Worm (Caenorhabditis elegans) whole organism, midembryonic: ENCODE results near the gene C09E7.8.

ENCODE experiments used
- T22C8.4 ChIP-seq: fragments of 200-800 bp; sonication (Bioruptor generic); IDR thresholded peaks from 2 replicates; pipeline ENCODE4 v1.3.6; 2022; ENCODE audit warnings: missing genetic modification characterization, missing compliant biosample characterization
- cog-1 ChIP-seq: sonication (generic microtip); optimal IDR thresholded peaks from 2 replicates; lab custom pipeline; 2016; ENCODE audit warnings: missing genetic modification characterization, missing compliant biosample characterization
- flt-1 ChIP-seq: fragments of 200-800 bp; sonication (Bioruptor generic); IDR thresholded peaks from 2 replicates; pipeline ENCODE4 v1.3.6; 2022; ENCODE audit warnings: missing genetic modification characterization, missing compliant biosample characterization
- klf-2 ChIP-seq: fragments of 200-800 bp; sonication (Bioruptor generic); conservative IDR thresholded peaks from 2 replicates; pipeline ENCODE4 v1.3.6; 2022; ENCODE audit warnings: missing genetic modification reagents, missing genetic modification characterization, missing compliant biosample characterization
- med-1 ChIP-seq: sonication (generic microtip); optimal IDR thresholded peaks from 2 replicates; lab custom pipeline; 2017; ENCODE audit warnings: missing genetic modification characterization, mild to moderate bottlenecking, missing compliant biosample characterization, antibody characterized with exemption, missing genetic modification reagents; ENCODE audit not compliant: insufficient read depth
- ref-1 ChIP-seq: fragments of 200-800 bp; sonication (Bioruptor generic); conservative IDR thresholded peaks from 2 replicates; pipeline ENCODE4 v1.3.6; 2022; ENCODE audit warnings: missing genetic modification reagents, missing genetic modification characterization, missing compliant biosample characterization
- tab-1 ChIP-seq: fragments of 200-800 bp; sonication (Bioruptor generic); IDR thresholded peaks from 2 replicates; pipeline ENCODE4 v1.3.6; 2022; ENCODE audit warnings: missing genetic modification characterization, missing compliant biosample characterization
- ztf-23 ChIP-seq: fragments of 200-800 bp; sonication (Bioruptor generic); IDR thresholded peaks from 2 replicates; pipeline ENCODE4 v1.3.6; 2022; ENCODE audit warnings: missing genetic modification reagents, missing genetic modification characterization, missing compliant biosample characterization
- ztf-29 ChIP-seq: fragments of 200-800 bp; sonication (Bioruptor generic); IDR thresholded peaks from 2 replicates; pipeline ENCODE4 v1.3.6; 2022; ENCODE audit warnings: missing genetic modification reagents, missing genetic modification characterization, missing compliant biosample characterization

C09E7.8 gene

DNA sequence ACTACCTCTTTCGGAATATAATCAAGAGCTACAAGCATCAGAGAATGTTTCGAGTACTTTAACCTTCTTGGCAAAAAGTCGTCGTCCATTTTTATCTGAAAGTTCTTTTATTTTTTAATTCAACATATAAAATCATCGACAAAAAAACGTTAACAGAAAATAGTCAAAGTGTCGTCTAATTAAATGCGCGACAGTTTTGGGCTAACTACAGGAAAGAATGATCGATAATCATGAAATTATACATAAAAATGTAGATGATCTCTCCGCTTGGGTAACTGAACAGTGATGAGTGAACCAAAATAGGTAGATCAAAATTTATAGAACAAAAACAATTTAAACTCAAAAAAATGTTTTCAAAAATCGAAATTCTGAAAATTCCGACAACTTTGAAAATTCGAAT is at the start of gene C09E7.8:
C09E7.8 (minus strand) TSS at position 101 of the 400 bp plus-strand sequence.
- TF ChIP-seq ref-1, result no peak
- no peak for TF ChIP-seq cog-1 (tag; lab: Kevin White, UChicago)
- no peak for TF ChIP-seq med-1 (GFP tag; lab: Kevin White, UChicago)
- TF ChIP-seq ztf-29, result no peak
- no peak for TF ChIP-seq flt-1 (GFP tag; lab: Robert Waterston, UW)
- no peak for TF ChIP-seq ztf-23 (GFP tag; lab: Robert Waterston, UW)
- TF ChIP-seq T22C8.4 (GFP tag; lab: Robert Waterston, UW), result no peak
- no peak for TF ChIP-seq klf-2 (GFP tag; lab: Robert Waterston, UW)
- no peak for TF ChIP-seq tab-1 (GFP tag; lab: Robert Waterston, UW)

DNA sequence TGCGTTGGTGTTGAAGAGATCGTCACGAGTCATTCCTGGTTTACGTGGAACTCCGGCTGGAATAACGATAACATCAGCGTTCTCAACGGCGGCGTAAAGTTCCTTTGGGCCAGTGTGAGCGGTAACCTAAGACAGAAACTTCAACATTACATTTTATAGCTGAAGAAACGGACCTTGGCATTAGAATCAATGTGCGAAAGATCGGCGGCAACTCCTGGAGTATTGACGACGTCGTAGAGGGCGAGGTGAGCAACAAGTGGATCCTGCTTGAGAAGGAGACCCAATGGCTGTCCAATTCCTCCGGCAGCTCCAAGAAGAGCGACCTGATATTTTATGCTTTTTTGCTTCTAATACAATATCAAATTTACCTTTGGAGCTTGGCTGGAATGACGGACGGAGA is 49.3 kb upstream of the C09E7.8 start:
- TF ChIP-seq tab-1 (GFP tag; lab: Robert Waterston, UW) (no peak), flt-1 (GFP tag; lab: Robert Waterston, UW) (no peak), ztf-23 (GFP tag; lab: Robert Waterston, UW) (no peak), T22C8.4 (GFP tag; lab: Robert Waterston, UW) (no peak), cog-1 (tag; lab: Kevin White, UChicago) (no peak), klf-2 (GFP tag; lab: Robert Waterston, UW) (no peak), ztf-29 (no peak), ref-1 (no peak)

DNA sequence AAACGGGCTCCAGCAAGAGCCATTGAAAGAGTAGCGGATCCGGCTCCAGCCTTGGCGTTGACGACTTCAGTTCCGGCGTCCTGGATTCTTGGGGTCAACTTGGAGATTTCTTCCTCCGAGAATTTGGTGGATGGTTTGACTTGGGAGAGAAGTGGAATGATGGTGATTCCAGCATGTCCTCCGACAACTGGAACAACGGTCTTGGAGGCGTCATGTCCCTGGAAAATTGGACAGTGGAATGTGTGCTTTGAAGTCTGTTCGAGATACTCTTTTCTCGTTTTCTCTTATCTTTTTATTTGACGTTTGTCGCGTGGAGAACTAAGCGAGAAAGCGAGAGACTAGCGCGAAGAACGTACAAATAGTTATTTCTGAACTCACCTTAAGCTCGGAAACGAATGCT is 48.7 kb upstream of the C09E7.8 start:
- no peak for TF ChIP-seq tab-1 (GFP tag; lab: Robert Waterston, UW)
- no peak for TF ChIP-seq med-1 (GFP tag; lab: Kevin White, UChicago)
- TF ChIP-seq ztf-29, result no peak
- no peak for TF ChIP-seq cog-1 (tag; lab: Kevin White, UChicago)
- no peak for TF ChIP-seq ztf-23 (GFP tag; lab: Robert Waterston, UW)
- TF ChIP-seq flt-1 (GFP tag; lab: Robert Waterston, UW), result no peak

DNA sequence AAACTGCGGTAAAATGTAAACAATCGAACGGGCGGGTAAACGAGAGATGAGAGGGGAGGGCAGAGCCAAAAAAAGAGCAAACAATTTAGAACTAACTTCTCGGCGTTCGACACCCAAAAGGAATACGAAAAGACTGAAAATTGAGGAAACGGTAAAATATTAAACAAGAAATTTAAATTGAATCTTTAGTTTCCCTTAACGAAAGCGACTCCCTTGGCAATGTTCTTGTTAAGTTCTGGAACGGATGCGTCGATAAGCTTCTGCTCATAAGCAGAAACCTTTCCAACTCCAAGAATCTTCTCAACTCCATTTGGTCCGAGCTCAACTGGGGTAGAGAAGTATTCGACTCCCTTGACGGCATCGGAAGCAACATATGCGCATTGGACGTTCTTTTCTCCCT is 48.3 kb upstream of the C09E7.8 start:
- TF ChIP-seq ztf-23 (GFP tag; lab: Robert Waterston, UW), result no peak
- no peak for TF ChIP-seq ztf-29
- no peak for TF ChIP-seq cog-1 (tag; lab: Kevin White, UChicago)
- no peak for TF ChIP-seq T22C8.4 (GFP tag; lab: Robert Waterston, UW)
- TF ChIP-seq klf-2 (GFP tag; lab: Robert Waterston, UW), result no peak
- no peak for TF ChIP-seq ref-1
- TF ChIP-seq flt-1 (GFP tag; lab: Robert Waterston, UW), result no peak
- TF ChIP-seq tab-1 (GFP tag; lab: Robert Waterston, UW), result no peak
- no peak for TF ChIP-seq med-1 (GFP tag; lab: Kevin White, UChicago)

DNA sequence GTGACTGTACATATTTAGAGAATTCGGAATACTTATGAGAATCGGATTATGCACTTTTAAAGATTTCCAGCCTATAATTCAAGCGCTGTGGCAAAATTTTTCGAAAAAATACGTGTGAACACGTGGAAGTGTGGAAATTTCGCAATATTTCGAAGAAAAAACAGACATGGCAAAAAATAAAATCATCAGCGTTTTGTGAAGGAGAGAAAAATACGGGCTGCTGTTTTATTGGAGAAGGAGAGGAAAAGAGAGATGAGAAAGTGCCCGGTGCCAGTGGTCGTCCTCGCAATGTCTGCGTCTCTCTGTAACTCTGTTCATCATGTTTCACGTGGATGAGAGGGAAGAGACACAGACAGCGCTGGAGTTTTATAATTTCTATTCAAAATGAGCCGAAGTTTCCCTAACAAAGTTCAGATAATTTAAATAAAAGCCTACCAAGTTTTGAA is 47.7 kb upstream of the C09E7.8 start:
- TF ChIP-seq T22C8.4 (GFP tag; lab: Robert Waterston, UW), result no peak
- no peak for TF ChIP-seq flt-1 (GFP tag; lab: Robert Waterston, UW)
- TF ChIP-seq cog-1 (tag; lab: Kevin White, UChicago), result no peak
- TF ChIP-seq med-1 (GFP tag; lab: Kevin White, UChicago), result no peak
- 0 out of 2 replicates have a peak, but pooled peaks have one; percentile 25 for TF ChIP-seq ztf-23 (GFP tag; lab: Robert Waterston, UW)
- TF ChIP-seq klf-2 (GFP tag; lab: Robert Waterston, UW), result no peak
- no peak for TF ChIP-seq ztf-29

DNA sequence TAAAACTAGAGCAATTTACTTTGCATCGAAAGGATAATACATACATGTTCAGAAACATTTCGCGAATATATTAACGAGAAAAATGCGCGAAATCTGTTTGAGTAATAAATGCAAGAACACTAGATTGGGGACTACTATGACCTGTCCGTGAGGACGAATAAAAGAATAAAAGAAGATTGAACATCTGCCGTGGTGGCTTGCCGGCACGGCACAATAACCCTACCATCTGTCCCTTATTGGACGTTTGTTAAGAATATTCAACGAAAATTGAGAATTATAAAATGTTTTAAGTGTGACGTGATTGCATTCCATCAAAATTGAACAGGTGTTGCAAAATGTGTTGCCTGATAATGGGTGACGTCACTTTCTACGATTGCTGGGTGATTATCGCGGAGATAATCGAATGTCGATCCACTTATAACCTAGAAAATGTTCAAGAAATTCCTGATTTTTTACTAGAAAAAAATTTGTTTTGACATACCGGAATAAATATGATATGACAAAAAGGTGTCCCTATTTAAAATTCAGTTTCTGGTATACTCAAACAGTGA is 47.1 kb upstream of the C09E7.8 start:
- no peak for TF ChIP-seq tab-1 (GFP tag; lab: Robert Waterston, UW)
- no peak for TF ChIP-seq flt-1 (GFP tag; lab: Robert Waterston, UW)
- TF ChIP-seq ztf-29, result no peak
- no peak for TF ChIP-seq med-1 (GFP tag; lab: Kevin White, UChicago)
- TF ChIP-seq ref-1, result no peak
- TF ChIP-seq T22C8.4 (GFP tag; lab: Robert Waterston, UW), result no peak
- TF ChIP-seq klf-2 (GFP tag; lab: Robert Waterston, UW), result no peak
- TF ChIP-seq cog-1 (tag; lab: Kevin White, UChicago), result no peak
- no peak for TF ChIP-seq ztf-23 (GFP tag; lab: Robert Waterston, UW)

DNA sequence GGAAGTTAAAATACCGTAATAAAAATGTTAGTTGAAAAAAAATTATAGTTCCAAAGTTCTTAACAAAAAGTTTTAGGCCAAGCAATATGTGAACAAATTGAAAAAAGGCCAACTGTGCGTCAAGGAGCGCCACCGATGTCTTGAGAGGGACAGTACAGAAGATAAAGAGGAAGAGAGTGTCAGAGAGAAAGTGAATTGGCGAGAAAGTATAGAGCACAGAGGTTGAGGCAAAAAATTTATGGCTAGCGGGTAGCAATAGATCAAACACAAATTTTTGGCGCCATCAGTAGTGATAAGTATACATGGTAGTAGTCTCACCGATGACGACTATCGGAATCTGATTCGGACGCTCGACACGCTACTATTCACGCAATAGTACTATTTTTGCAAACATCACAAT is 45.9 kb upstream of the C09E7.8 start:
- TF ChIP-seq med-1 (GFP tag; lab: Kevin White, UChicago) (no peak), ztf-23 (GFP tag; lab: Robert Waterston, UW) (no peak), klf-2 (GFP tag; lab: Robert Waterston, UW) (no peak), tab-1 (GFP tag; lab: Robert Waterston, UW) (no peak), flt-1 (GFP tag; lab: Robert Waterston, UW) (no peak), ref-1 (no peak), cog-1 (tag; lab: Kevin White, UChicago) (no peak), ztf-29 (no peak), T22C8.4 (GFP tag; lab: Robert Waterston, UW) (no peak)

DNA sequence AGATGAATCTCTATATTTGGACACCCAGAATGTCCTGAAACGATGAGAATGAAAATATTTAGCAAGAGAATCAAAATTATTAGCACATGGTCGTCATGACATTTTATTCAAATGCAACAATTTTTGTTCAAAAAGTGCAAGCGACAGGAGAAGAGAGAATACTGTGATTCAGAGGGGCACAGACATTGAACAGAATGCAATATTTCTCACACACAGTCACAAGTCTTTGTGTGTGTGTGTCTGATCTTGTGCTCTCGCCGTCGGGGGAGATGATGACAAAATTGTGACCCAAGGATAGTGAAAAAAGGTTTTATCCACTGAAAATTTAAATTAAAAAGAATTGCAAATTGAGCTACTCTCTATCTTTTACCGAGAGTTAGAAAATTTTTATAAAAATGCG is 44.8 kb upstream of the C09E7.8 start:
- TF ChIP-seq ref-1 (no peak), flt-1 (GFP tag; lab: Robert Waterston, UW) (no peak), klf-2 (GFP tag; lab: Robert Waterston, UW) (no peak), T22C8.4 (GFP tag; lab: Robert Waterston, UW) (no peak), ztf-23 (GFP tag; lab: Robert Waterston, UW) (no peak), med-1 (GFP tag; lab: Kevin White, UChicago) (no peak), ztf-29 (no peak), tab-1 (GFP tag; lab: Robert Waterston, UW) (no peak), cog-1 (tag; lab: Kevin White, UChicago) (no peak)

DNA sequence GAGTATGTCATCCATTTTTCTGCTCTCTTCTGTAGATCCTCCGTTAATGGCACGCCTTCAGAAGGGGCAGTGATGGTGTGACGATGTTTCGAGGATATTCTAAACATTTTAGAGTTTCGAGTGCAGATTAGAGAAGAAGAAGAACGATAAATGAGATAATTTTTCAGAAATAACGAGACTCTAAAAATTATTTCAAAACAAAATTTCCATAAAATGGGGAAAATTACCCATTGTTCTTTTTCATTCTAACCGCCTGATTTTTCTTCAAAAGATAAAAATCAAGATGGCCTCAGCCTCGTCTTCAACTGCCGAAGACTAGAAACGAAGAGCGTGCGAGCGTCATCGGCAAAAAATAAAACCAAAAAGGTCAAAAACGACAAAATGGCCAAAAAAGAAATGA is 42.7 kb upstream of the C09E7.8 start, which contains the start of gene let-765:
let-765 (minus strand) TSS at position 101 of the 400 bp plus-strand sequence.
- TF ChIP-seq med-1 (GFP tag; lab: Kevin White, UChicago) (no peak), ztf-29 (no peak), tab-1 (GFP tag; lab: Robert Waterston, UW) (no peak), flt-1 (GFP tag; lab: Robert Waterston, UW) (no peak), ref-1 (no peak), ztf-23 (GFP tag; lab: Robert Waterston, UW) (no peak), cog-1 (tag; lab: Kevin White, UChicago) (no peak), T22C8.4 (GFP tag; lab: Robert Waterston, UW) (no peak), klf-2 (GFP tag; lab: Robert Waterston, UW) (no peak)
